Fruit fly (Drosophila melanogaster): ENCODE measurements around the gene CG7611.

The CG7611 gene

dm6 chr3L:21568254-21568653 lies 45.3 kb downstream of the CG7611 start:
- no peak for TF ChIP-seq Pif1A (GFP tag; optimal IDR thresholded peaks at IDR 0.05)
- no peak for TF ChIP-seq EcR (GFP tag; optimal IDR thresholded peaks at IDR 0.05)
- TF ChIP-seq CG8301 (tag; optimal IDR thresholded peaks at IDR 0.05), result no peak
- no peak for TF ChIP-seq CG8159 (tag; optimal IDR thresholded peaks at IDR 0.05)
- TF ChIP-seq CG9948 (tag; optimal IDR thresholded peaks at IDR 0.05), result no peak
- no peak for TF ChIP-seq CG15710 (tag; optimal IDR thresholded peaks at IDR 0.05)

DNA sequence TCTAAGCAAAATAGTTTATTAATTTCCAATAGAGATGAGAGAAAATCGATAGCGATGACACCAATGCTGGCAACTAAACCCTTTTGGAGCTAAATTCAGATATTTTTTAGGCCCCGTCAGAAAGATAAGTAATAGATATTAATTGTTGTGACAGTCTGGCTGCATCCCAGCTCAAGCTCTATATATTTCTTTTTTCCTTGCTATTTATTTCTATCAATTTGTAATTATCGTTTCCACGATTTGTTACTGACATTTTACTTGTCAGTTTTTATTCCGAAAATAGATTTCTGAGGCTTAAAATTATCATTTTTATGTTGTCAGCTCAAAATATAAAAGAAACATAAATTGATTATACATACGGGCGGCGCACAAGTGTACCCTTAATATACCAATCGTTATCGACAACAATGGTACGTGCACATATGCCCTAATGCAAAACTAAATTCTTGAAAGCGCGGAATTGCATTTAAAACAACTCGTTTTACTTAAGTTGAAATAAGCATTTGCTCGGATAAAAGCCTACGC lies 45.9 kb downstream of the CG7611 start, which contains the start of the genes CRIF and SMC5:
Gene CRIF (minus strand): TSS at position 51 of the 525 bp plus-strand sequence.
Gene SMC5 (plus strand): TSS at position 329 of the 525 bp plus-strand sequence.
- TF ChIP-seq CG9948 (tag; optimal IDR thresholded peaks at IDR 0.05) (no peak), CG32121 (GFP tag; IDR thresholded peaks at IDR 0.05) (peak; percentile 22; the same call in 1 of the 2 replicates), D1 (tag; optimal IDR thresholded peaks at IDR 0.05) (peak; percentile 44), CG14655 (GFP tag; optimal IDR thresholded peaks at IDR 0.05) (no peak), CG17806 (tag; optimal IDR thresholded peaks at IDR 0.05) (peak; percentile 33)

DNA sequence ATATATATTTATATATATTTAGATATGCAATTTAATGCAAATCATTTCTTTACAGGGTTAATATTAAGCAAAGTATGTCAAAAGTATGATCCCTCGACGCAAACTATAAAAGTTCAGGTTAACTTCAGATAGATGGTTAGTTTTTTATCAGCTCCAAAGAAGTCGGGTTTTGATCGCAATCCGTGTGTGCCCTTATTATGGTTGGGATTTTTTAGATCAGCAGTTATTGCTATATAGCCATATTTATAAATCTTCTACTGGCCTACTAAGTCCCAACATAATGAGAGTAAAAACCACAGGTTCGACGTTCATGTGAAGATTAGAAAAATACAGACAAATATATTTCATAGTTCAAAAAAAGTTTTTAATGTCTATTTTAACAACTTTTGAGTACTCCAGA lies 50.8 kb downstream of the CG7611 start, which contains the start of gene EMC10:
Gene EMC10 (plus strand): TSS at position 301 of the 400 bp plus-strand sequence.
- no peak for TF ChIP-seq EcR (GFP tag; optimal IDR thresholded peaks at IDR 0.05)
- no peak for TF ChIP-seq CG9948 (tag; optimal IDR thresholded peaks at IDR 0.05)
- no peak for TF ChIP-seq CG15710 (tag; optimal IDR thresholded peaks at IDR 0.05)
- no peak for TF ChIP-seq Ets98B (GFP tag; IDR thresholded peaks at IDR 0.05)
- no peak for TF ChIP-seq CG10348 (GFP tag; IDR thresholded peaks at IDR 0.05)
- no peak for TF ChIP-seq CG17806 (tag; optimal IDR thresholded peaks at IDR 0.05)
- no peak for TF ChIP-seq rn (GFP tag; IDR thresholded peaks at IDR 0.05)
- no peak for TF ChIP-seq CG13204 (GFP tag; optimal IDR thresholded peaks at IDR 0.05)
- TF ChIP-seq Pif1A (GFP tag; optimal IDR thresholded peaks at IDR 0.05), result no peak
- no peak for TF ChIP-seq CG4496 (GFP tag; IDR thresholded peaks at IDR 0.05)
- no peak for TF ChIP-seq fd96Ca (GFP tag; IDR thresholded peaks at IDR 0.05)
- no peak for TF ChIP-seq D1 (tag; optimal IDR thresholded peaks at IDR 0.05)
- TF ChIP-seq CG32121 (GFP tag; IDR thresholded peaks at IDR 0.05), result no peak
- no peak for TF ChIP-seq CG14655 (GFP tag; optimal IDR thresholded peaks at IDR 0.05)
- no peak for TF ChIP-seq CG12605 (GFP tag; IDR thresholded peaks at IDR 0.05)
- TF ChIP-seq CG8301 (tag; optimal IDR thresholded peaks at IDR 0.05), result no peak

DNA sequence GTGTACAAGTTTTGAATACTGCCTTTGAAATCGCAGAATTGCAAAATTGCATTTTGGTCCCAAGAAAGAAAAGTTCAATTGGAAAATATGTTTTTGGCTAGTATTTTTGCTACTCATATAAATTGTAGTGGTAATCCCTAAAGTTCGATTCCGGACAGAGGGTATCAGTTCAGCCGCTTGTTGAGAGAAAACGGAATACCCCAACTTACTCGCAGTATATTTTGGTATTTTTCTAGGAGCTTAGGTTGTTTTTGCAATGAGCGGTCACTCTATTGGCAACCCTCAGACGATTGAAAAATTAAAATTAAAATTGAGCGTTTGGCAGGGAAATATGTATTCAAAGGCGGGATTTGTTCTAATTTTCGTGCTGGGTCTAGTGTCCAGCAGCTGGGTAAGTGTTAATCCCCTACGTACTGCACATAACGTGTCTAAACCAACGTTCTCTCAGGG lies 51.3 kb downstream of the CG7611 start:
- TF ChIP-seq D1 (tag; optimal IDR thresholded peaks at IDR 0.05), result peak; percentile 55
- no peak for TF ChIP-seq CG14655 (GFP tag; optimal IDR thresholded peaks at IDR 0.05)
- no peak for TF ChIP-seq Pif1A (GFP tag; optimal IDR thresholded peaks at IDR 0.05)
- no peak for TF ChIP-seq CG13204 (GFP tag; optimal IDR thresholded peaks at IDR 0.05)
- no peak for TF ChIP-seq CG32121 (GFP tag; IDR thresholded peaks at IDR 0.05)

All from whole organism, pupa.